Worm (Caenorhabditis elegans) whole organism, L2 larva: Measurements from ENCODE around the gene pes-8.

ENCODE experiments used
- C34F6.9 ChIP-seq: fragments of 150-350 bp; optimal IDR thresholded peaks from 2 replicates; lab custom pipeline; 2014; ENCODE audit warnings: missing biosample characterization, missing genetic modification characterization
- F13H6.1 ChIP-seq: sonication (generic microtip); optimal IDR thresholded peaks from 2 replicates; lab custom pipeline; 2016; ENCODE audit warnings: missing genetic modification characterization, missing compliant biosample characterization
- R02D3.7 ChIP-seq: fragments of 150-350 bp; optimal IDR thresholded peaks from 2 replicates; lab custom pipeline; 2014; ENCODE audit warnings: missing biosample characterization, missing genetic modification characterization
- Y55F3AM.14 ChIP-seq: fragments of 200-800 bp; sonication (Bioruptor generic); optimal IDR thresholded peaks from 2 replicates; lab custom pipeline; 2018; ENCODE audit warnings: mild to moderate bottlenecking, missing genetic modification characterization, missing compliant biosample characterization
- alr-1 ChIP-seq: fragments of 150-350 bp; optimal IDR thresholded peaks from 2 replicates; lab custom pipeline; 2014; ENCODE audit warnings: missing biosample characterization, missing genetic modification characterization
- aly-2 ChIP-seq: fragments of 150-350 bp; optimal IDR thresholded peaks from 2 replicates; lab custom pipeline; 2014; ENCODE audit warnings: missing biosample characterization, missing genetic modification characterization
- blmp-1 ChIP-seq: sonication (generic microtip); optimal IDR thresholded peaks from 2 replicates; lab custom pipeline; 2017; ENCODE audit warnings: missing genetic modification characterization, mild to moderate bottlenecking, missing compliant biosample characterization, antibody characterized with exemption, moderate library complexity; ENCODE audit not compliant: insufficient read depth
- ceh-16 ChIP-seq: fragments of 150-350 bp; optimal IDR thresholded peaks from 2 replicates; lab custom pipeline; 2014; ENCODE audit warnings: missing biosample characterization, missing genetic modification characterization
- ceh-82 ChIP-seq: fragments of 150-350 bp; optimal IDR thresholded peaks from 2 replicates; lab custom pipeline; 2014; ENCODE audit warnings: missing biosample characterization, missing genetic modification characterization
- crh-2 ChIP-seq: sonication (generic microtip); optimal IDR thresholded peaks from 2 replicates; lab custom pipeline; 2017; ENCODE audit warnings: missing biosample characterization, missing genetic modification characterization
- dmd-4 ChIP-seq: sonication (generic microtip); optimal IDR thresholded peaks from 2 replicates; lab custom pipeline; 2017; ENCODE audit warnings: missing biosample characterization, missing genetic modification characterization
- egl-27 ChIP-seq: sonication (generic microtip); optimal IDR thresholded peaks from 3 replicates; lab custom pipeline; 2017; ENCODE audit warnings: missing biosample characterization, missing genetic modification reagents, missing genetic modification characterization
- elt-1 ChIP-seq: fragments of 150-350 bp; optimal IDR thresholded peaks from 2 replicates; lab custom pipeline; 2014; ENCODE audit warnings: missing biosample characterization, missing genetic modification characterization
- elt-3 ChIP-seq: sonication (generic microtip); optimal IDR thresholded peaks from 2 replicates; lab custom pipeline; 2017; ENCODE audit warnings: missing biosample characterization, missing genetic modification characterization
- fos-1 ChIP-seq: fragments of 150-350 bp; optimal IDR thresholded peaks from 2 replicates; lab custom pipeline; 2014; ENCODE audit warnings: missing biosample characterization, missing genetic modification characterization
- gmeb-1 ChIP-seq: fragments of 150-350 bp; optimal IDR thresholded peaks from 2 replicates; lab custom pipeline; 2014; ENCODE audit warnings: missing biosample characterization, missing genetic modification characterization
- lin-11 ChIP-seq: fragments of 150-350 bp; sonication (generic microtip); optimal IDR thresholded peaks from 2 replicates; lab custom pipeline; 2014; ENCODE audit warnings: missing biosample characterization, missing genetic modification characterization, inconsistent platforms, mixed read lengths
- lin-13 ChIP-seq: fragments of 150-350 bp; optimal IDR thresholded peaks from 2 replicates; lab custom pipeline; 2014; ENCODE audit warnings: missing biosample characterization, missing genetic modification reagents, missing genetic modification characterization
- lin-39 ChIP-seq: fragments of 150-350 bp; optimal IDR thresholded peaks from 2 replicates; lab custom pipeline; 2014; ENCODE audit warnings: missing biosample characterization, missing genetic modification reagents, missing genetic modification characterization
- lsy-2 ChIP-seq, 2 experiments: fragments of 150-350 bp in 1 of 2; sonication (generic microtip) in 1 of 2; optimal IDR thresholded peaks; 2 replicates each; lab custom pipeline; 2014 to 2017; ENCODE audit warnings: missing biosample characterization in 2 of 2, missing genetic modification characterization in 2 of 2
- mdl-1 ChIP-seq, 2 experiments: fragments of 150-350 bp in 1 of 2; sonication (generic microtip) in 1 of 2; optimal IDR thresholded peaks; 2 replicates each; lab custom pipeline; 2017; ENCODE audit warnings: missing biosample characterization in 2 of 2, missing genetic modification characterization in 2 of 2
- nhr-10 ChIP-seq: sonication (generic microtip); optimal IDR thresholded peaks from 2 replicates; lab custom pipeline; 2017; ENCODE audit warnings: missing biosample characterization, missing genetic modification characterization
- nhr-11 ChIP-seq: fragments of 150-350 bp; optimal IDR thresholded peaks from 2 replicates; lab custom pipeline; 2014; ENCODE audit warnings: missing biosample characterization, missing genetic modification characterization
- nhr-129 ChIP-seq: fragments of 150-350 bp; optimal IDR thresholded peaks from 2 replicates; lab custom pipeline; 2014; ENCODE audit warnings: missing biosample characterization, missing genetic modification characterization
- nhr-21 ChIP-seq: fragments of 150-350 bp; optimal IDR thresholded peaks from 2 replicates; lab custom pipeline; 2014; ENCODE audit warnings: missing biosample characterization, missing genetic modification characterization
- nhr-23 ChIP-seq: fragments of 150-350 bp; optimal IDR thresholded peaks from 2 replicates; lab custom pipeline; 2014; ENCODE audit warnings: missing biosample characterization, missing genetic modification reagents, missing genetic modification characterization
- nhr-25 ChIP-seq: fragments of 150-350 bp; sonication (generic microtip); optimal IDR thresholded peaks from 3 replicates; lab custom pipeline; 2014; ENCODE audit warnings: missing biosample characterization, missing genetic modification characterization
- nhr-6 ChIP-seq: fragments of 150-350 bp; optimal IDR thresholded peaks from 2 replicates; lab custom pipeline; 2014; ENCODE audit warnings: missing biosample characterization, missing genetic modification characterization
- nhr-77 ChIP-seq: fragments of 150-350 bp; optimal IDR thresholded peaks from 2 replicates; lab custom pipeline; 2014; ENCODE audit warnings: missing biosample characterization, missing genetic modification characterization
- peb-1 ChIP-seq: fragments of 150-350 bp; optimal IDR thresholded peaks from 2 replicates; lab custom pipeline; 2014; ENCODE audit warnings: missing biosample characterization, missing genetic modification characterization
- sem-4 ChIP-seq: fragments of 150-350 bp; optimal IDR thresholded peaks from 2 replicates; lab custom pipeline; 2014; ENCODE audit warnings: missing biosample characterization, missing genetic modification reagents, missing genetic modification characterization
- skn-1 ChIP-seq: sonication (generic microtip); optimal IDR thresholded peaks from 2 replicates; lab custom pipeline; 2017; ENCODE audit warnings: missing biosample characterization, missing genetic modification characterization
- sma-3 ChIP-seq: sonication (generic microtip); optimal IDR thresholded peaks from 2 replicates; lab custom pipeline; 2016; ENCODE audit warnings: missing genetic modification reagents, missing genetic modification characterization, missing compliant biosample characterization
- sma-9 ChIP-seq, 2 experiments: fragments of 150-350 bp in 1 of 2; sonication (generic microtip) in 1 of 2; optimal IDR thresholded peaks; 2 replicates each; lab custom pipeline; 2014 to 2016; ENCODE audit warnings: missing genetic modification characterization in 2 of 2, mild to moderate bottlenecking in 1 of 2, missing biosample characterization in 1 of 2, missing compliant biosample characterization in 1 of 2, missing genetic modification reagents in 1 of 2, moderate library complexity in 1 of 2
- snpc-4 ChIP-seq: fragments of 150-350 bp; optimal IDR thresholded peaks from 2 replicates; lab custom pipeline; 2014; ENCODE audit warnings: missing biosample characterization, missing genetic modification characterization
- unc-55 ChIP-seq: fragments of 150-350 bp; sonication (generic microtip); optimal IDR thresholded peaks from 3 replicates; lab custom pipeline; 2014; ENCODE audit warnings: missing biosample characterization, missing genetic modification reagents, missing genetic modification characterization
- unc-62 ChIP-seq: fragments of 150-350 bp; optimal IDR thresholded peaks from 2 replicates; lab custom pipeline; 2014; ENCODE audit warnings: missing biosample characterization, missing genetic modification reagents, missing genetic modification characterization
- zag-1 ChIP-seq: fragments of 150-350 bp; optimal IDR thresholded peaks from 2 replicates; lab custom pipeline; 2014; ENCODE audit warnings: missing biosample characterization, missing genetic modification characterization
- ztf-1 ChIP-seq: fragments of 200-800 bp; sonication (Bioruptor generic); conservative IDR thresholded peaks from 2 replicates; pipeline ENCODE4 v1.3.6; 2022; ENCODE audit warnings: missing genetic modification characterization, missing compliant biosample characterization
- ztf-11 ChIP-seq: sonication (generic microtip); optimal IDR thresholded peaks from 2 replicates; lab custom pipeline; 2017; ENCODE audit warnings: missing biosample characterization, missing genetic modification characterization
- ztf-4 ChIP-seq: fragments of 150-350 bp; optimal IDR thresholded peaks from 2 replicates; lab custom pipeline; 2014; ENCODE audit warnings: missing biosample characterization, missing genetic modification characterization

Gene pes-8

DNA sequence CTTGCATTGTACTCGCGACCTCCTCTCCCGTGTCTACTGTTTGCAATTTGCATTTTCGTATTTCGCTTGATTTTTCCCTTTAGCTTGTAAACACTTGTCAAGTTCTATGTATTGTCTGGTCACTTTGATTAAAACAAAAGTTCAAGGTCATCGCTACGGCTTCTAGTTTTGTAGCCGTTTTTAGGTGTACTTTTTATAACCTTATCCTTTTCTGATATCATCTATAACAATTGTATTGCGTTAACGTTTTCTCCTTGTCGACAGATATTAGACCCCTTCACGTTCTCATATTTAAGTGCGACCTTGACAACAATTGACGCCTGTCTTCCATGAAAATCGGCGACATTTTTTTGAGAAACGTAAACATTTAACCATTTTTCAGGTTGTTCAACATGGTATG is 5.0 kb upstream of the pes-8 start:
- TF ChIP-seq nhr-11 (no peak), aly-2 (tag; lab: Kevin White, UChicago) (no peak), egl-27 (tag; lab: Kevin White, UChicago) (no peak), sma-9 (GFP tag; optimal IDR thresholded peaks at IDR 0.05; lab: Kevin White, UChicago) (peak; percentile 57), sma-9 (tag; optimal IDR thresholded peaks at IDR 0.05; lab: Kevin White, UChicago) (no peak), nhr-25 (tag; lab: Kevin White, UChicago) (peak; percentile 74), lin-39 (tag; lab: Kevin White, UChicago) (no peak), Y55F3AM.14 (GFP tag; lab: Kevin White, UChicago) (no peak), mdl-1 (tag; optimal IDR thresholded peaks at IDR 0.05; lab: Kevin White, UChicago) (no peak), unc-55 (GFP tag; lab: Kevin White, UChicago) (no peak), nhr-10 (no peak), blmp-1 (tag; lab: Kevin White, UChicago) (peak; percentile 7), gmeb-1 (tag; lab: Kevin White, UChicago) (no peak), lin-13 (no peak), sma-3 (GFP tag; lab: Kevin White, UChicago) (peak; percentile 4), ztf-1 (GFP tag; lab: Robert Waterston, UW) (no peak), sem-4 (tag; lab: Kevin White, UChicago) (no peak), nhr-23 (no peak), zag-1 (tag; lab: Kevin White, UChicago) (no peak), nhr-6 (tag; lab: Kevin White, UChicago) (no peak), crh-2 (tag; lab: Kevin White, UChicago) (peak; percentile 4), elt-1 (tag; lab: Kevin White, UChicago) (no peak)

DNA sequence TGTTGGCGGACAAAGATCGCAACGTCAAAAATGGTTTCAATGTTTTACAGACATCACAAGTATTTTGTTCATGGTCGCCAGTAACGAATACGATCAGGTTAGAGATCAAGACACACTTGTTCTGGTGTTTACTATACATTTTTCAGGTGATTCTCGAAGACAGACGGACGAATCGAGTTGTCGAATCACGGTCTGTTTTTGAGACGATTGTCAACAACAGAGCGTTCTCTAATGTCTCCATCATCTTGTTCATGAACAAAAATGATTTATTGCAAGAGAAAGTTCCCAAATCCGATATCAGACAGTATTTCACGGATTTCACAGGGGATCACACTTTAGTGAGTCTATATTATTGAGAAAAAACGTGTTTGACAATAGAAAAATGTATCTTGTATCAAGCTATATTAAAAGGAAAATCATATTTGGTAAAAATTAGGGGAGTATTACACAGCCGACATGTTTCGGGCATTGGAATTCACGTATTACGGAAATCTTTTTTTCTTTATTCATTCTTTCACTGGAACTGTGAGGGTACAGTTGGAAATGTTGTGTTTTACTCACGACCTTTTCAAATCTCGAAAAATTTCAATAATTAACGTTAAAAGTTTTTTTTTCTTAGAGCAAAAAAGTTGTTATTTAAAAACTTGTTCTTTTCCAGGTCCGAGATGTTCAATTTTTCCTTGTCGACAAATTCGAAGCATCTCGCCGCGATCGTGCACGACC is 3.3 kb upstream of the pes-8 start:
- TF ChIP-seq skn-1 (no peak), sma-9 (GFP tag; optimal IDR thresholded peaks at IDR 0.05; lab: Kevin White, UChicago) (peak; percentile 29), sma-9 (tag; optimal IDR thresholded peaks at IDR 0.05; lab: Kevin White, UChicago) (no peak), sem-4 (tag; lab: Kevin White, UChicago) (no peak), ztf-4 (tag; lab: Kevin White, UChicago) (no peak), crh-2 (tag; lab: Kevin White, UChicago) (peak; percentile 6), unc-62 (GFP tag; lab: Kevin White, UChicago) (no peak), alr-1 (no peak), fos-1 (no peak), elt-3 (tag; lab: Kevin White, UChicago) (no peak), dmd-4 (tag; lab: Kevin White, UChicago) (no peak), gmeb-1 (tag; lab: Kevin White, UChicago) (no peak), nhr-129 (tag; lab: Kevin White, UChicago) (peak; percentile 39), snpc-4 (tag; lab: Kevin White, UChicago) (no peak), nhr-21 (peak; percentile 47), R02D3.7 (no peak), unc-55 (GFP tag; lab: Kevin White, UChicago) (no peak), lin-39 (tag; lab: Kevin White, UChicago) (no peak)

DNA sequence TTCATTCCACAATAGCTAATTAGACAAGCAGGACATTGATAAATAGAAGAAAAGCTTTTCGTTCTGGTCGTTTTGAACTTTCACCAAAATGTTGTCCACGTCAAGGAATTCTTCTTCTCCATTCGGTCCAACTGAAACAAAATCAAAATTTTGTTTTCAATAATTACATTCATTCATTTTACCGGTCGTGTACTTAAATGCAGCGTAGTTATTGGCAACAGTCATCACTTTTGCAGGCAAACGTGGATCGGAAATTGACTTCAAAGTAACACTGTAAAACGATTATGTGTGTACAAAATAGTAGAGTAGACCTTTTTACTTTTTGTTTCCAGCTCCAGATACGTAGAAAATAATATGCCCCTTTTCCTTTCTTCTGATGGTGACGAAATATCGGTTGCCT is 4.4 kb downstream of the pes-8 start:
- TF ChIP-seq dmd-4 (tag; lab: Kevin White, UChicago): no peak

DNA sequence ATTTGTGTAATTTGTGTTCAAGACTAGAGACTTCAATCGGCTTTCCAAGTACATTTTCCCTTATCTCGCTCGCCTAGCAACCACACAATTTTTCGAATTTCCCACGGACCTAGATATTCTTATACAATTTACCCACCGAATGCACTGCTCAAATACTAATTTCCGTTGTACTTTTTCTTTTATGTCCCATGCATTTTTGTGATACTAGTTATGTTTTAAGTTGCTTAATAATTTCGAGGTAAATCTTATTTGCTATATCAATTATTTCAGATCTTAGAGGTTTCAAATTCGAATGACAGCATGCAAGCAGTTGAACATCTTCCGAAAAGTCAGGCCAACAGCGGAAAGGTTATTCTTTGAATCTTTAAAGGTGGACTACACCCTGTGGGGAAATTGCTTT is 8.0 kb downstream of the pes-8 start, which contains the start of gene F18G5.1:
Gene F18G5.1, plus strand, starts transcription at position 301 of the 400 bp plus-strand sequence.
- TF ChIP-seq lin-11 (tag; lab: Kevin White, UChicago): no peak
- TF ChIP-seq elt-1 (tag; lab: Kevin White, UChicago): no peak
- no peak for TF ChIP-seq nhr-77
- no peak for TF ChIP-seq alr-1
- no peak for TF ChIP-seq peb-1 (tag; lab: Kevin White, UChicago)
- TF ChIP-seq nhr-10: no peak
- TF ChIP-seq ceh-16: no peak
- no peak for TF ChIP-seq dmd-4 (tag; lab: Kevin White, UChicago)
- no peak for TF ChIP-seq fos-1
- no peak for TF ChIP-seq ceh-82
- no peak for TF ChIP-seq nhr-11
- TF ChIP-seq F13H6.1 (tag; lab: Kevin White, UChicago): no peak
- no peak for TF ChIP-seq unc-55 (GFP tag; lab: Kevin White, UChicago)
- no peak for TF ChIP-seq blmp-1 (tag; lab: Kevin White, UChicago)
- TF ChIP-seq ztf-11 (tag; lab: Kevin White, UChicago): no peak
- no peak for TF ChIP-seq ztf-1 (GFP tag; lab: Robert Waterston, UW)
- no peak for TF ChIP-seq snpc-4 (tag; lab: Kevin White, UChicago)
- TF ChIP-seq C34F6.9 (tag; lab: Kevin White, UChicago): no peak
- no peak for TF ChIP-seq nhr-129 (tag; lab: Kevin White, UChicago)
- TF ChIP-seq lsy-2 (tag; optimal IDR thresholded peaks at IDR 0.05; lab: Kevin White, UChicago): no peak
- TF ChIP-seq, all 48 proteins: peak for 0
